Worm (Caenorhabditis elegans) whole organism, young adult: ENCODE data around the gene cyp-37A1.

ENCODE experiments used
- B0019.2 ChIP-seq: fragments of 200-800 bp; sonication (Bioruptor generic); conservative IDR thresholded peaks from 2 replicates; pipeline ENCODE4 v1.3.6; 2022; ENCODE audit warnings: missing genetic modification reagents, missing genetic modification characterization, missing compliant biosample characterization
- B0261.1 ChIP-seq: sonication (generic microtip); optimal IDR thresholded peaks from 2 replicates; lab custom pipeline; 2016; ENCODE audit warnings: mild to moderate bottlenecking, missing genetic modification characterization, moderate library complexity, missing compliant biosample characterization
- C06A6.2 ChIP-seq: fragments of 200-800 bp; sonication (Bioruptor generic); conservative IDR thresholded peaks from 2 replicates; pipeline ENCODE4 v1.3.6; 2022; ENCODE audit warnings: missing genetic modification characterization, missing compliant biosample characterization
- C17E4.6 ChIP-seq: fragments of 200-800 bp; sonication (Bioruptor generic); IDR thresholded peaks from 2 replicates; pipeline ENCODE4 v1.3.6; 2022; ENCODE audit warnings: missing genetic modification reagents, missing genetic modification characterization, missing compliant biosample characterization
- F10E7.11 ChIP-seq: sonication (generic microtip); optimal IDR thresholded peaks from 2 replicates; lab custom pipeline; 2017; ENCODE audit warnings: mild to moderate bottlenecking, missing genetic modification characterization, moderate library complexity, missing compliant biosample characterization
- F33H1.4 ChIP-seq: fragments of 200-800 bp; sonication (Bioruptor generic); IDR thresholded peaks from 2 replicates; pipeline ENCODE4 v1.3.6; 2022; ENCODE audit warnings: missing genetic modification reagents, missing genetic modification characterization, missing compliant biosample characterization
- F37B4.10 ChIP-seq: fragments of 200-800 bp; sonication (Bioruptor generic); IDR thresholded peaks from 2 replicates; pipeline ENCODE4 v1.3.6; 2022; ENCODE audit warnings: missing genetic modification characterization, missing compliant biosample characterization
- F49E8.2 ChIP-seq: sonication (generic microtip); optimal IDR thresholded peaks from 3 replicates; lab custom pipeline; 2017; ENCODE audit warnings: missing genetic modification characterization, mild to moderate bottlenecking, missing compliant biosample characterization, antibody characterized with exemption, moderate library complexity; ENCODE audit not compliant: insufficient read depth
- K12H6.12 ChIP-seq: fragments of 200-800 bp; sonication (Bioruptor generic); optimal IDR thresholded peaks from 2 replicates; lab custom pipeline; 2018; ENCODE audit warnings: mild to moderate bottlenecking, missing genetic modification characterization, missing compliant biosample characterization
- Y79H2A.3 ChIP-seq: fragments of 200-800 bp; sonication (Bioruptor generic); conservative IDR thresholded peaks from 2 replicates; pipeline ENCODE4 v1.3.6; 2022; ENCODE audit warnings: missing genetic modification reagents, missing genetic modification characterization, missing compliant biosample characterization
- ama-1 ChIP-seq, 3 experiments: fragments of 150-350 bp in 1 of 3; sonication (generic microtip) in 2 of 3; optimal IDR thresholded peaks; 2 replicates each; lab custom pipeline; 2014 to 2018; ENCODE audit warnings: missing biosample characterization in 2 of 3, missing genetic modification characterization in 2 of 3, missing genetic modification reagents in 2 of 3
- aptf-2 ChIP-seq: fragments of 200-800 bp; sonication (Bioruptor generic); conservative IDR thresholded peaks from 2 replicates; pipeline ENCODE4 v1.3.6; 2022; ENCODE audit warnings: missing genetic modification reagents, missing genetic modification characterization, missing compliant biosample characterization
- athp-1 ChIP-seq: sonication (generic microtip); optimal IDR thresholded peaks from 2 replicates; lab custom pipeline; 2017; ENCODE audit warnings: mild to moderate bottlenecking, missing genetic modification characterization, missing compliant biosample characterization
- attf-3 ChIP-seq: fragments of 200-800 bp; sonication (Bioruptor generic); conservative IDR thresholded peaks from 2 replicates; pipeline ENCODE4 v1.3.6; 2022; ENCODE audit warnings: missing genetic modification reagents, missing genetic modification characterization, missing compliant biosample characterization
- attf-5 ChIP-seq: fragments of 200-800 bp; sonication (Bioruptor generic); optimal IDR thresholded peaks from 2 replicates; lab custom pipeline; 2018; ENCODE audit warnings: mild to moderate bottlenecking, missing genetic modification characterization, missing compliant biosample characterization
- attf-6 ChIP-seq: fragments of 200-800 bp; sonication (Bioruptor generic); IDR thresholded peaks from 2 replicates; pipeline ENCODE4 v1.3.6; 2022; ENCODE audit warnings: missing genetic modification reagents, missing genetic modification characterization, missing compliant biosample characterization
- bed-1 ChIP-seq: fragments of 200-800 bp; sonication (Bioruptor generic); IDR thresholded peaks from 2 replicates; pipeline ENCODE4 v1.3.6; 2022; ENCODE audit warnings: missing genetic modification reagents, missing genetic modification characterization, missing compliant biosample characterization
- ceh-79 ChIP-seq: sonication (generic microtip); optimal IDR thresholded peaks from 2 replicates; lab custom pipeline; 2017; ENCODE audit warnings: mild to moderate bottlenecking, missing genetic modification characterization, missing compliant biosample characterization
- chd-7 ChIP-seq: sonication (generic microtip); optimal IDR thresholded peaks from 2 replicates; lab custom pipeline; 2016; ENCODE audit warnings: mild to moderate bottlenecking, missing genetic modification characterization, moderate library complexity, missing compliant biosample characterization
- dpff-1 ChIP-seq: sonication (generic microtip); optimal IDR thresholded peaks from 2 replicates; lab custom pipeline; 2017; ENCODE audit warnings: mild to moderate bottlenecking, missing genetic modification characterization, missing compliant biosample characterization
- egl-44 ChIP-seq: fragments of 200-800 bp; sonication (Bioruptor generic); IDR thresholded peaks from 2 replicates; pipeline ENCODE4 v1.3.6; 2022; ENCODE audit warnings: missing genetic modification reagents, missing genetic modification characterization, missing compliant biosample characterization
- egrh-3 ChIP-seq: fragments of 200-800 bp; sonication (Bioruptor generic); IDR thresholded peaks from 2 replicates; pipeline ENCODE4 v1.3.6; 2022; ENCODE audit warnings: missing genetic modification reagents, missing genetic modification characterization, missing compliant biosample characterization
- ets-4 ChIP-seq: fragments of 200-800 bp; sonication (Bioruptor generic); optimal IDR thresholded peaks from 2 replicates; lab custom pipeline; 2018; ENCODE audit warnings: mild to moderate bottlenecking, missing genetic modification characterization, missing compliant biosample characterization
- fkh-3 ChIP-seq: sonication (generic microtip); optimal IDR thresholded peaks from 2 replicates; lab custom pipeline; 2016; ENCODE audit warnings: mild to moderate bottlenecking, missing genetic modification characterization, missing compliant biosample characterization
- hlh-26 ChIP-seq: fragments of 200-800 bp; sonication (Bioruptor generic); conservative IDR thresholded peaks from 2 replicates; pipeline ENCODE4 v1.3.6; 2022; ENCODE audit warnings: missing genetic modification reagents, missing genetic modification characterization, missing compliant biosample characterization
- hmg-20 ChIP-seq: fragments of 200-800 bp; sonication (Bioruptor generic); IDR thresholded peaks from 2 replicates; pipeline ENCODE4 v1.3.6; 2022; ENCODE audit warnings: missing genetic modification reagents, missing genetic modification characterization, missing compliant biosample characterization
- hsf-1 ChIP-seq: fragments of 200-800 bp; sonication (Bioruptor generic); IDR thresholded peaks from 2 replicates; pipeline ENCODE4 v1.3.6; 2022; ENCODE audit warnings: missing genetic modification reagents, missing genetic modification characterization, missing compliant biosample characterization
- let-526 ChIP-seq: fragments of 200-800 bp; sonication (Bioruptor generic); IDR thresholded peaks from 2 replicates; pipeline ENCODE4 v1.3.6; 2022; ENCODE audit warnings: missing genetic modification reagents, missing genetic modification characterization, missing compliant biosample characterization
- let-607 ChIP-seq, 2 experiments: fragments of 200-800 bp in 1 of 2; sonication (Bioruptor generic) in 1 of 2; sonication (generic microtip) in 1 of 2; optimal IDR thresholded peaks; 2 replicates each; lab custom pipeline; 2016 to 2018; ENCODE audit warnings: mild to moderate bottlenecking in 2 of 2, missing compliant biosample characterization in 2 of 2, missing genetic modification characterization in 2 of 2, moderate library complexity in 2 of 2, missing genotype in 1 of 2
- lin-26 ChIP-seq: fragments of 200-800 bp; sonication (Bioruptor generic); IDR thresholded peaks from 2 replicates; pipeline ENCODE4 v1.3.6; 2022; ENCODE audit warnings: missing genetic modification reagents, missing genetic modification characterization, missing compliant biosample characterization
- lsl-1 ChIP-seq: fragments of 200-800 bp; sonication (Bioruptor generic); optimal IDR thresholded peaks from 2 replicates; lab custom pipeline; 2018; ENCODE audit warnings: mild to moderate bottlenecking, missing genetic modification characterization, moderate library complexity, missing compliant biosample characterization
- madf-3 ChIP-seq: fragments of 200-800 bp; sonication (Bioruptor generic); IDR thresholded peaks from 2 replicates; pipeline ENCODE4 v1.3.6; 2022; ENCODE audit warnings: missing genetic modification reagents, missing genetic modification characterization, missing compliant biosample characterization
- mcd-1 ChIP-seq: fragments of 200-800 bp; sonication (Bioruptor generic); IDR thresholded peaks from 2 replicates; pipeline ENCODE4 v1.3.6; 2022; ENCODE audit warnings: missing genetic modification reagents, missing genetic modification characterization, missing compliant biosample characterization
- nfyb-1 ChIP-seq: fragments of 200-800 bp; sonication (Bioruptor generic); IDR thresholded peaks from 2 replicates; pipeline ENCODE4 v1.3.6; 2022; ENCODE audit warnings: missing genetic modification reagents, missing genetic modification characterization, missing compliant biosample characterization
- rcor-1 ChIP-seq: fragments of 200-800 bp; sonication (Bioruptor generic); IDR thresholded peaks from 2 replicates; pipeline ENCODE4 v1.3.6; 2022; ENCODE audit warnings: missing genetic modification reagents, missing genetic modification characterization, missing compliant biosample characterization
- repo-1 ChIP-seq: sonication (generic microtip); optimal IDR thresholded peaks from 2 replicates; lab custom pipeline; 2017; ENCODE audit warnings: mild to moderate bottlenecking, missing genetic modification characterization, missing compliant biosample characterization
- sea-2 ChIP-seq: fragments of 200-800 bp; sonication (Bioruptor generic); IDR thresholded peaks from 2 replicates; pipeline ENCODE4 v1.3.6; 2022; ENCODE audit warnings: missing genetic modification characterization, missing compliant biosample characterization
- snpc-1.1 ChIP-seq: sonication (generic microtip); optimal IDR thresholded peaks from 2 replicates; lab custom pipeline; 2017; ENCODE audit warnings: missing genetic modification characterization, mild to moderate bottlenecking, missing compliant biosample characterization, antibody characterized with exemption, moderate library complexity, missing genotype, missing genetic modification reagents; ENCODE audit not compliant: insufficient read depth
- snpc-1.3 ChIP-seq: sonication (generic microtip); optimal IDR thresholded peaks from 2 replicates; lab custom pipeline; 2017; ENCODE audit warnings: missing genetic modification characterization, mild to moderate bottlenecking, missing compliant biosample characterization, antibody characterized with exemption, moderate library complexity, missing genotype, missing genetic modification reagents; ENCODE audit not compliant: insufficient read depth
- tbp1 ChIP-seq: fragments of 200-800 bp; sonication (Bioruptor generic); optimal IDR thresholded peaks from 2 replicates; lab custom pipeline; 2018; ENCODE audit warnings: mild to moderate bottlenecking, missing genetic modification characterization, missing compliant biosample characterization
- tlf-1 ChIP-seq: fragments of 200-800 bp; sonication (Bioruptor generic); optimal IDR thresholded peaks from 2 replicates; lab custom pipeline; 2018; ENCODE audit warnings: mild to moderate bottlenecking, missing genetic modification characterization, missing compliant biosample characterization
- unc-130 ChIP-seq: sonication (generic microtip); optimal IDR thresholded peaks from 2 replicates; lab custom pipeline; 2016; ENCODE audit warnings: missing genetic modification reagents, missing genetic modification characterization, missing compliant biosample characterization
- unc-62 ChIP-seq: fragments of 150-350 bp; optimal IDR thresholded peaks from 2 replicates; lab custom pipeline; 2014; ENCODE audit warnings: missing biosample characterization, missing genetic modification reagents, missing genetic modification characterization
- xnd-1 ChIP-seq: sonication (generic microtip); optimal IDR thresholded peaks from 2 replicates; lab custom pipeline; 2016; ENCODE audit warnings: missing genotype, missing genetic modification reagents, missing genetic modification characterization, missing compliant biosample characterization
- ztf-22 ChIP-seq: fragments of 200-800 bp; sonication (Bioruptor generic); optimal IDR thresholded peaks from 2 replicates; lab custom pipeline; 2018; ENCODE audit warnings: mild to moderate bottlenecking, missing genetic modification characterization, moderate library complexity, missing compliant biosample characterization
- ztf-26 ChIP-seq: sonication (generic microtip); optimal IDR thresholded peaks from 2 replicates; lab custom pipeline; 2017; ENCODE audit warnings: missing genetic modification characterization, missing compliant biosample characterization
- ztf-3 ChIP-seq: fragments of 200-800 bp; sonication (Bioruptor generic); optimal IDR thresholded peaks from 2 replicates; lab custom pipeline; 2018; ENCODE audit warnings: mild to moderate bottlenecking, missing genetic modification characterization, missing compliant biosample characterization

The cyp-37A1 gene

ce11 chrII:14063044-14063500 lies 46.3 kb upstream of the cyp-37A1 start, which contains the start of gene lem-2 (continued):
- no peak for TF ChIP-seq egl-44 (GFP tag; lab: Robert Waterston, UW)
- TF ChIP-seq let-607 (tag; optimal IDR thresholded peaks at IDR 0.05; lab: Kevin White, UChicago) = peak in 1 of 2 experiments; percentile 29
- peak; percentile 80 for TF ChIP-seq unc-130 (GFP tag; lab: Kevin White, UChicago)
- TF ChIP-seq ztf-3 (GFP tag; lab: Kevin White, UChicago) = no peak
- TF ChIP-seq snpc-1.3 = no peak
- peak; percentile 58 for TF ChIP-seq attf-3 (GFP tag; lab: Robert Waterston, UW)
- no peak for TF ChIP-seq lin-26
- TF ChIP-seq athp-1 (tag; lab: Kevin White, UChicago) = peak; percentile 40
- no peak for TF ChIP-seq tlf-1 (GFP tag; lab: Kevin White, UChicago)
- TF ChIP-seq F49E8.2 = no peak
- TF ChIP-seq madf-3 (GFP tag; lab: Robert Waterston, UW) = no peak
- TF ChIP-seq ama-1 (optimal IDR thresholded peaks at IDR 0.05; lab: Kevin White, UChicago) = no peak
- no peak for TF ChIP-seq ama-1 (GFP tag; optimal IDR thresholded peaks at IDR 0.05; lab: Kevin White, UChicago)
- no peak for TF ChIP-seq ztf-26 (tag; lab: Kevin White, UChicago)
- no peak for TF ChIP-seq ets-4 (GFP tag; lab: Kevin White, UChicago)
- TF ChIP-seq sea-2 (GFP tag; lab: Robert Waterston, UW) = no peak
- 0 out of 2 replicates have a peak, but pooled peaks have one; percentile 55 for TF ChIP-seq let-526
- no peak for TF ChIP-seq hlh-26
- TF ChIP-seq F10E7.11 = no peak
- TF ChIP-seq repo-1 = no peak
- no peak for TF ChIP-seq hsf-1 (GFP tag; lab: Robert Waterston, UW)
- peak; percentile 91 for TF ChIP-seq attf-5 (GFP tag; lab: Kevin White, UChicago)
- TF ChIP-seq hmg-20 (GFP tag; lab: Robert Waterston, UW) = no peak
- TF ChIP-seq fkh-3 (tag; lab: Kevin White, UChicago) = no peak
- no peak for TF ChIP-seq bed-1
- TF ChIP-seq ztf-22 (GFP tag; lab: Kevin White, UChicago) = no peak
- TF ChIP-seq F37B4.10 (GFP tag; lab: Robert Waterston, UW) = no peak
- no peak for TF ChIP-seq ceh-79 (tag; lab: Kevin White, UChicago)
- no peak for TF ChIP-seq B0019.2 (GFP tag; lab: Robert Waterston, UW)
- TF ChIP-seq aptf-2 (GFP tag; lab: Robert Waterston, UW) = peak; percentile 61; the same call in 1 of the 2 replicates
- no peak for TF ChIP-seq snpc-1.1
- no peak for TF ChIP-seq xnd-1
- TF ChIP-seq egrh-3 = no peak; the same call in 1 of the 2 replicates
- TF ChIP-seq B0261.1 (tag; lab: Kevin White, UChicago) = peak; percentile 15
- no peak for TF ChIP-seq chd-7 (tag; lab: Kevin White, UChicago)
- TF ChIP-seq K12H6.12 = peak; percentile 76
- no peak for TF ChIP-seq C17E4.6
- no peak for TF ChIP-seq attf-6
- TF ChIP-seq nfyb-1 (GFP tag; lab: Robert Waterston, UW) = no peak
- no peak for TF ChIP-seq unc-62 (GFP tag; lab: Kevin White, UChicago)
- peak; percentile 63 for TF ChIP-seq lsl-1
- TF ChIP-seq tbp1 (GFP tag; lab: Kevin White, UChicago) = peak; percentile 56
- peak; percentile 38; the same call in 1 of the 2 replicates for TF ChIP-seq F33H1.4 (GFP tag; lab: Robert Waterston, UW)
- TF ChIP-seq dpff-1 = no peak
- TF ChIP-seq rcor-1 (GFP tag; lab: Robert Waterston, UW) = peak; percentile 60; the same call in 1 of the 2 replicates
- TF ChIP-seq Y79H2A.3 = no peak
- TF ChIP-seq C06A6.2 (GFP tag; lab: Robert Waterston, UW) = no peak
- TF ChIP-seq mcd-1 (GFP tag; lab: Robert Waterston, UW) = peak; percentile 94
